Worm (Caenorhabditis elegans) whole organism, L2 larva: ENCODE data around the gene F40F12.3.

Experiments used
- egl-27 ChIP-seq: sonication (generic microtip); optimal IDR thresholded peaks from 3 replicates; lab custom pipeline; 2017; ENCODE audit warnings: missing biosample characterization, missing genetic modification reagents, missing genetic modification characterization
- elt-1 ChIP-seq: fragments of 150-350 bp; optimal IDR thresholded peaks from 2 replicates; lab custom pipeline; 2014; ENCODE audit warnings: missing biosample characterization, missing genetic modification characterization
- lin-39 ChIP-seq: fragments of 150-350 bp; optimal IDR thresholded peaks from 2 replicates; lab custom pipeline; 2014; ENCODE audit warnings: missing biosample characterization, missing genetic modification reagents, missing genetic modification characterization
- mdl-1 ChIP-seq, 2 experiments: fragments of 150-350 bp in 1 of 2; sonication (generic microtip) in 1 of 2; optimal IDR thresholded peaks; 2 replicates each; lab custom pipeline; 2017; ENCODE audit warnings: missing biosample characterization in 2 of 2, missing genetic modification characterization in 2 of 2
- nhr-77 ChIP-seq: fragments of 150-350 bp; optimal IDR thresholded peaks from 2 replicates; lab custom pipeline; 2014; ENCODE audit warnings: missing biosample characterization, missing genetic modification characterization
- ztf-11 ChIP-seq: sonication (generic microtip); optimal IDR thresholded peaks from 2 replicates; lab custom pipeline; 2017; ENCODE audit warnings: missing biosample characterization, missing genetic modification characterization

ce11 chrIII:9930406-9930805, 9.7 kb upstream of the F40F12.3 start:
- TF ChIP-seq elt-1 (tag; lab: Kevin White, UChicago): no peak
- no peak for TF ChIP-seq lin-39 (tag; lab: Kevin White, UChicago)
- TF ChIP-seq nhr-77: no peak
- no peak for TF ChIP-seq mdl-1 (tag; optimal IDR thresholded peaks at IDR 0.05; lab: Kevin White, UChicago)
- TF ChIP-seq egl-27 (tag; lab: Kevin White, UChicago): no peak
- TF ChIP-seq ztf-11: no peak
